Worm (Caenorhabditis elegans) whole organism, young adult: ENCODE results near the gene toca-1.
A peak's percentile ranks its signal among the peaks of the same experiment; 100 is the strongest.

Experiments
- B0035.1 ChIP-seq: sonication (generic microtip); optimal IDR thresholded peaks from 2 replicates; lab custom pipeline; 2016; ENCODE audit warnings: missing genetic modification characterization, mild to moderate bottlenecking, missing compliant biosample characterization, missing genotype, missing genetic modification reagents
- F55B11.4 ChIP-seq: sonication (generic microtip); optimal IDR thresholded peaks from 2 replicates; lab custom pipeline; 2016; ENCODE audit warnings: missing compliant biosample characterization, missing genetic modification characterization, borderline replicate concordance; ENCODE audit not compliant: insufficient read depth
- F57C9.4 ChIP-seq: sonication (generic microtip); optimal IDR thresholded peaks from 2 replicates; lab custom pipeline; 2017; ENCODE audit warnings: mild to moderate bottlenecking, missing genetic modification characterization, missing compliant biosample characterization
- K11D2.4 ChIP-seq: fragments of 200-800 bp; sonication (Bioruptor generic); IDR thresholded peaks from 2 replicates; pipeline ENCODE4 v1.3.6; 2022; ENCODE audit warnings: missing genetic modification reagents, missing genetic modification characterization, missing compliant biosample characterization
- T07F8.4 ChIP-seq: sonication (generic microtip); optimal IDR thresholded peaks from 2 replicates; lab custom pipeline; 2016; ENCODE audit warnings: mild to moderate bottlenecking, missing genetic modification characterization, moderate library complexity, missing compliant biosample characterization
- Y53F4B.3 ChIP-seq: fragments of 200-800 bp; sonication (Bioruptor generic); IDR thresholded peaks from 2 replicates; pipeline ENCODE4 v1.3.6; 2022; ENCODE audit warnings: missing genetic modification reagents, missing genetic modification characterization, missing compliant biosample characterization
- Y53G8AR.9 ChIP-seq: fragments of 200-800 bp; sonication (Bioruptor generic); conservative IDR thresholded peaks from 2 replicates; pipeline ENCODE4 v1.3.6; 2022; ENCODE audit warnings: missing genetic modification reagents, missing genetic modification characterization, missing compliant biosample characterization
- bed-1 ChIP-seq: fragments of 200-800 bp; sonication (Bioruptor generic); IDR thresholded peaks from 2 replicates; pipeline ENCODE4 v1.3.6; 2022; ENCODE audit warnings: missing genetic modification reagents, missing genetic modification characterization, missing compliant biosample characterization
- cebp-1 ChIP-seq, 2 experiments: fragments of 200-800 bp in 1 of 2; sonication (Bioruptor generic) in 1 of 2; sonication (generic microtip) in 1 of 2; IDR thresholded peaks in 1 of 2; optimal IDR thresholded peaks in 1 of 2; 2 replicates each; pipeline versions ENCODE4 v1.3.6 to Lab custom; 2017 to 2022; ENCODE audit warnings: missing compliant biosample characterization in 2 of 2, missing genetic modification characterization in 2 of 2, mild to moderate bottlenecking in 1 of 2, missing genetic modification reagents in 1 of 2, moderate library complexity in 1 of 2
- cebp-2 ChIP-seq: fragments of 200-800 bp; sonication (Bioruptor generic); IDR thresholded peaks from 2 replicates; pipeline ENCODE4 v1.3.6; 2022; ENCODE audit warnings: missing genetic modification characterization, missing compliant biosample characterization
- die-1 ChIP-seq: sonication (generic microtip); optimal IDR thresholded peaks from 2 replicates; lab custom pipeline; 2016; ENCODE audit warnings: missing genotype, mild to moderate bottlenecking, missing genetic modification characterization, missing compliant biosample characterization
- dpl-1 ChIP-seq: fragments of 150-350 bp; optimal IDR thresholded peaks from 2 replicates; lab custom pipeline; 2014; ENCODE audit warnings: missing biosample characterization, missing genetic modification reagents, missing genetic modification characterization
- efl-1 ChIP-seq: fragments of 150-350 bp; optimal IDR thresholded peaks from 2 replicates; lab custom pipeline; 2014; ENCODE audit warnings: missing biosample characterization, missing genetic modification reagents, missing genetic modification characterization
- ekl-4 ChIP-seq: fragments of 200-800 bp; sonication (Bioruptor generic); IDR thresholded peaks from 2 replicates; pipeline ENCODE4 v1.3.6; 2022; ENCODE audit warnings: missing genetic modification reagents, missing genetic modification characterization, missing compliant biosample characterization
- him-1 ChIP-seq: sonication (generic microtip); optimal IDR thresholded peaks from 2 replicates; lab custom pipeline; 2016; ENCODE audit warnings: missing genotype, missing genetic modification reagents, missing genetic modification characterization, missing compliant biosample characterization
- hmg-1.2 ChIP-seq: fragments of 200-800 bp; sonication (Bioruptor generic); IDR thresholded peaks from 2 replicates; pipeline ENCODE4 v1.3.6; 2022; ENCODE audit warnings: missing genetic modification reagents, missing genetic modification characterization, missing compliant biosample characterization
- lin-26 ChIP-seq: fragments of 200-800 bp; sonication (Bioruptor generic); IDR thresholded peaks from 2 replicates; pipeline ENCODE4 v1.3.6; 2022; ENCODE audit warnings: missing genetic modification reagents, missing genetic modification characterization, missing compliant biosample characterization
- lin-35 ChIP-seq, 3 experiments: fragments of 150-350 bp in 2 of 3; sonication (generic microtip) in 1 of 3; optimal IDR thresholded peaks; 2 replicates each; lab custom pipeline; 2014 to 2018; ENCODE audit warnings: missing biosample characterization in 3 of 3, missing genetic modification characterization in 3 of 3, missing genetic modification reagents in 3 of 3
- madf-8 ChIP-seq: fragments of 200-800 bp; sonication (Bioruptor generic); conservative IDR thresholded peaks from 2 replicates; pipeline ENCODE4 v1.3.6; 2022; ENCODE audit warnings: missing genetic modification reagents, missing genetic modification characterization, missing compliant biosample characterization
- mcd-1 ChIP-seq: fragments of 200-800 bp; sonication (Bioruptor generic); IDR thresholded peaks from 2 replicates; pipeline ENCODE4 v1.3.6; 2022; ENCODE audit warnings: missing genetic modification reagents, missing genetic modification characterization, missing compliant biosample characterization
- mel-28 ChIP-seq: sonication (generic microtip); optimal IDR thresholded peaks from 2 replicates; lab custom pipeline; 2016; ENCODE audit warnings: borderline replicate concordance, mild to moderate bottlenecking, missing genetic modification characterization, missing compliant biosample characterization
- mes-4 ChIP-seq: sonication (generic microtip); optimal IDR thresholded peaks from 2 replicates; lab custom pipeline; 2016; ENCODE audit warnings: missing genotype, missing genetic modification characterization, missing compliant biosample characterization
- nfya-2 ChIP-seq: fragments of 200-800 bp; sonication (Bioruptor generic); IDR thresholded peaks from 2 replicates; pipeline ENCODE4 v1.3.6; 2022; ENCODE audit warnings: missing genetic modification reagents, missing genetic modification characterization, missing compliant biosample characterization
- nhr-179 ChIP-seq: sonication (generic microtip); optimal IDR thresholded peaks from 2 replicates; lab custom pipeline; 2016; ENCODE audit warnings: mild to moderate bottlenecking, missing genetic modification characterization, missing compliant biosample characterization
- nhr-90 ChIP-seq: sonication (generic microtip); optimal IDR thresholded peaks from 2 replicates; lab custom pipeline; 2016; ENCODE audit warnings: missing genotype, mild to moderate bottlenecking, missing genetic modification characterization, missing compliant biosample characterization
- pha-4 ChIP-seq: fragments of 150-350 bp; sonication (generic microtip); optimal IDR thresholded peaks from 2 replicates; lab custom pipeline; 2014; ENCODE audit warnings: missing biosample characterization, missing genetic modification reagents, missing genetic modification characterization
- repo-1 ChIP-seq: sonication (generic microtip); optimal IDR thresholded peaks from 2 replicates; lab custom pipeline; 2017; ENCODE audit warnings: mild to moderate bottlenecking, missing genetic modification characterization, missing compliant biosample characterization
- rpc-1 ChIP-seq, 2 experiments: fragments of 150-350 bp in 1 of 2; sonication (generic microtip) in 1 of 2; optimal IDR thresholded peaks; 2 replicates each; lab custom pipeline; 2014 to 2018; ENCODE audit warnings: missing biosample characterization in 1 of 2, missing genetic modification characterization in 1 of 2, missing genetic modification reagents in 1 of 2, missing genotype in 1 of 2
- snpc-1.3 ChIP-seq: sonication (generic microtip); optimal IDR thresholded peaks from 2 replicates; lab custom pipeline; 2017; ENCODE audit warnings: missing genetic modification characterization, mild to moderate bottlenecking, missing compliant biosample characterization, antibody characterized with exemption, moderate library complexity, missing genotype, missing genetic modification reagents; ENCODE audit not compliant: insufficient read depth
- sptf-2 ChIP-seq: fragments of 200-800 bp; sonication (Bioruptor generic); optimal IDR thresholded peaks from 2 replicates; lab custom pipeline; 2018; ENCODE audit warnings: mild to moderate bottlenecking, missing genetic modification characterization, missing compliant biosample characterization
- tbp1 ChIP-seq: fragments of 200-800 bp; sonication (Bioruptor generic); optimal IDR thresholded peaks from 2 replicates; lab custom pipeline; 2018; ENCODE audit warnings: mild to moderate bottlenecking, missing genetic modification characterization, missing compliant biosample characterization
- tbx-9 ChIP-seq: sonication (generic microtip); optimal IDR thresholded peaks from 2 replicates; lab custom pipeline; 2016; ENCODE audit warnings: borderline replicate concordance, missing genetic modification characterization, inconsistent platforms, missing compliant biosample characterization
- ztf-6 ChIP-seq: fragments of 200-800 bp; sonication (Bioruptor generic); IDR thresholded peaks from 2 replicates; pipeline ENCODE4 v1.3.6; 2022; ENCODE audit warnings: missing genetic modification reagents, missing genetic modification characterization, missing compliant biosample characterization

toca-1 gene

ce11 chrX:1483229-1483628 is 38.1 kb downstream of the toca-1 start:
- no peak for TF ChIP-seq F57C9.4
- no peak for TF ChIP-seq lin-35 (GFP tag; optimal IDR thresholded peaks at IDR 0.05; lab: Kevin White, UChicago)
- no peak for TF ChIP-seq die-1 (tag; lab: Kevin White, UChicago)
- TF ChIP-seq rpc-1 (optimal IDR thresholded peaks at IDR 0.05; lab: Kevin White, UChicago) = no peak
- TF ChIP-seq rpc-1 (tag; optimal IDR thresholded peaks at IDR 0.05; lab: Kevin White, UChicago) = no peak
- TF ChIP-seq hmg-1.2 = no peak
- TF ChIP-seq nhr-179 (tag; lab: Kevin White, UChicago) = no peak
- no peak for TF ChIP-seq repo-1 (tag; lab: Kevin White, UChicago)
- TF ChIP-seq dpl-1 (GFP tag; lab: Kevin White, UChicago) = no peak
- no peak for TF ChIP-seq nhr-90
- no peak for TF ChIP-seq T07F8.4 (tag; lab: Kevin White, UChicago)
- no peak for TF ChIP-seq Y53F4B.3 (GFP tag; lab: Robert Waterston, UW)
- TF ChIP-seq ztf-6 = no peak
- TF ChIP-seq nfya-2 = no peak

- TF ChIP-seq bed-1 (GFP tag; lab: Robert Waterston, UW) (0 out of 2 replicates have a peak, but pooled peaks have one; percentile 61), K11D2.4 (GFP tag; lab: Robert Waterston, UW) (no peak), Y53G8AR.9 (GFP tag; lab: Robert Waterston, UW) (no peak), tbx-9 (tag; lab: Kevin White, UChicago) (no peak)
Observed at ce11 chrX:1480564-1480963, 40.7 kb downstream of the toca-1 start.

ce11 chrX:1479637-1480036 is 41.6 kb downstream of the toca-1 start:
- TF ChIP-seq mel-28 (tag; lab: Kevin White, UChicago) (no peak), mes-4 (no peak), snpc-1.3 (tag; lab: Kevin White, UChicago) (no peak), cebp-2 (no peak), madf-8 (no peak), F55B11.4 (tag; lab: Kevin White, UChicago) (no peak), pha-4 (tag; lab: Kevin White, UChicago) (no peak), lin-26 (GFP tag; lab: Robert Waterston, UW) (no peak), mcd-1 (GFP tag; lab: Robert Waterston, UW) (no peak), ekl-4 (no peak), B0035.1 (tag; lab: Kevin White, UChicago) (no peak), die-1 (tag; lab: Kevin White, UChicago) (no peak), efl-1 (no peak), tbp1 (GFP tag; lab: Kevin White, UChicago) (no peak), sptf-2 (GFP tag; lab: Kevin White, UChicago) (no peak)

- TF ChIP-seq cebp-1 (GFP tag; IDR thresholded peaks at IDR 0.05; lab: Robert Waterston, UW) (peak; percentile 89), cebp-1 (tag; optimal IDR thresholded peaks at IDR 0.05; lab: Kevin White, UChicago) (peak; percentile 93), him-1 (tag; lab: Kevin White, UChicago) (no peak)
Observed at ce11 chrX:1479190-1479589, 42.1 kb downstream of the toca-1 start, which contains the start of gene acly-1. TSS of gene acly-1 (plus strand) at chrX:1479542.
